Fruit fly (Drosophila melanogaster) whole organism, adult: ENCODE results near the gene CG7101.

ENCODE experiments used
- CG11617 ChIP-seq: fragments of 200-800 bp; sonication (Bioruptor generic); optimal IDR thresholded peaks from 2 replicates; lab custom pipeline; 2017; ENCODE audit warnings: mild to moderate bottlenecking, missing biosample characterization, missing genetic modification reagents, missing genetic modification characterization
- CG14711 ChIP-seq: fragments of 200-800 bp; sonication (Bioruptor generic); optimal IDR thresholded peaks from 2 replicates; lab custom pipeline; 2018; ENCODE audit warnings: missing biosample characterization, mild to moderate bottlenecking, missing genetic modification characterization, moderate library complexity
- CG1620 ChIP-seq: fragments of 200-800 bp; sonication (Bioruptor generic); optimal IDR thresholded peaks from 2 replicates; lab custom pipeline; 2016; ENCODE audit warnings: missing biosample characterization, missing genetic modification characterization
- CG33017 ChIP-seq: fragments of 200-800 bp; sonication (Bioruptor generic); optimal IDR thresholded peaks from 2 replicates; lab custom pipeline; 2018; ENCODE audit warnings: missing biosample characterization, mild to moderate bottlenecking, missing genetic modification characterization, moderate library complexity
- CG5204 ChIP-seq: fragments of 200-800 bp; sonication (Bioruptor generic); optimal IDR thresholded peaks from 2 replicates; lab custom pipeline; 2016; ENCODE audit warnings: missing biosample characterization, missing genetic modification characterization
- CG7101 ChIP-seq: fragments of 200-800 bp; sonication (Bioruptor generic); optimal IDR thresholded peaks from 2 replicates; lab custom pipeline; 2018; ENCODE audit warnings: missing biosample characterization, mild to moderate bottlenecking, missing genetic modification characterization, moderate library complexity
- Clk ChIP-seq: fragments of 200-800 bp; sonication (Bioruptor generic); optimal IDR thresholded peaks from 2 replicates; lab custom pipeline; 2017; ENCODE audit warnings: missing biosample characterization, missing genetic modification characterization
- Hr96 ChIP-seq: fragments of 200-800 bp; sonication (Bioruptor generic); optimal IDR thresholded peaks from 2 replicates; lab custom pipeline; 2016; ENCODE audit warnings: missing biosample characterization, missing genetic modification characterization
- Mnt ChIP-seq: fragments of 200-800 bp; sonication (Bioruptor generic); optimal IDR thresholded peaks from 2 replicates; lab custom pipeline; 2016; ENCODE audit warnings: missing biosample characterization, mild to moderate bottlenecking, missing genetic modification characterization
- cic ChIP-seq: fragments of 200-800 bp; sonication (Bioruptor generic); optimal IDR thresholded peaks from 2 replicates; lab custom pipeline; 2017; ENCODE audit warnings: missing biosample characterization, mild to moderate bottlenecking, missing genetic modification characterization, moderate library complexity
- cnc ChIP-seq, 2 experiments: fragments of >200 bp; optimal IDR thresholded peaks; 2 replicates each; lab custom pipeline; 2017
- ovo ChIP-seq: fragments of 200-800 bp; sonication (Bioruptor generic); optimal IDR thresholded peaks from 2 replicates; lab custom pipeline; 2016; ENCODE audit warnings: missing biosample characterization, missing genetic modification characterization
- tj ChIP-seq: fragments of 200-800 bp; sonication (Bioruptor generic); optimal IDR thresholded peaks from 3 replicates; lab custom pipeline; 2017; ENCODE audit warnings: missing biosample characterization, mild to moderate bottlenecking, missing genetic modification characterization, moderate library complexity
- toe ChIP-seq: fragments of 200-800 bp; sonication (Bioruptor generic); optimal IDR thresholded peaks from 2 replicates; lab custom pipeline; 2016; ENCODE audit warnings: missing biosample characterization, missing genetic modification characterization

- TF ChIP-seq CG11617 (GFP tag; lab: Kevin White, UChicago) (no peak), Clk (GFP tag; lab: Kevin White, UChicago) (no peak), CG33017 (tag; lab: Kevin White, UChicago) (no peak), ovo (GFP tag; lab: Kevin White, UChicago) (no peak), Mnt (GFP tag; lab: Kevin White, UChicago) (no peak), CG1620 (GFP tag; lab: Kevin White, UChicago) (no peak), CG14711 (tag; lab: Kevin White, UChicago) (no peak), cic (no peak), CG5204 (GFP tag; lab: Kevin White, UChicago) (no peak), toe (GFP tag; lab: Kevin White, UChicago) (no peak), tj (GFP tag; lab: Kevin White, UChicago) (no peak), CG7101 (no peak), Hr96 (GFP tag; lab: Kevin White, UChicago) (no peak), cnc (optimal IDR thresholded peaks at IDR 0.05; lab: Kevin White, UChicago) (no peak)
These were observed 16.0 kb upstream of the CG7101 start for dm6 chrX:18814373-18814772.
